Worm (Caenorhabditis elegans): ENCODE data around the gene srw-137.

- TF ChIP-seq mdl-1 (tag; optimal IDR thresholded peaks at IDR 0.05) = no peak
- no peak for TF ChIP-seq hlh-30 (tag; optimal IDR thresholded peaks at IDR 0.05; ENCODE audit: insufficient read depth)
- no peak for TF ChIP-seq nhr-25 (tag; optimal IDR thresholded peaks at IDR 0.05; ENCODE audit: borderline replicate concordance, insufficient read depth)
- no peak for TF ChIP-seq fos-1 (tag; optimal IDR thresholded peaks at IDR 0.05)
- TF ChIP-seq fkh-10 (GFP tag; optimal IDR thresholded peaks at IDR 0.05) = no peak
Observed at ce11 chrV:2985309-2985708, 41.5 kb upstream of the srw-137 start, which contains the start of gene srw-139.

Data from whole organism, L4 larva.